Worm (Caenorhabditis elegans) whole organism, L4 larva: Measurements from ENCODE around the gene clec-222.
"Not testable (repeated sequence)": the region's sequence is repeated elsewhere in the genome, so short reads cannot be mapped to it uniquely, and the experiment has no call there.

Source experiments
- F44E2.7 ChIP-seq: fragments of 200-800 bp; sonication (Bioruptor generic); IDR thresholded peaks from 2 replicates; pipeline ENCODE4 v2.1.2; 2022; ENCODE audit warnings: missing genetic modification characterization, missing compliant biosample characterization
- F49E8.2 ChIP-seq: sonication (generic microtip); optimal IDR thresholded peaks from 2 replicates; lab custom pipeline; 2016; ENCODE audit warnings: missing compliant biosample characterization, mild to moderate bottlenecking, missing genetic modification characterization, borderline replicate concordance
- aha-1 ChIP-seq: fragments of 150-350 bp; peaks from one replicate; lab custom pipeline; 2014; ENCODE audit warnings: missing biosample characterization, missing genetic modification characterization
- ama-1 ChIP-seq: fragments of 150-350 bp; optimal IDR thresholded peaks from 2 replicates; lab custom pipeline; 2014; ENCODE audit warnings: inconsistent platforms, mixed read lengths
- ceh-20 ChIP-seq: fragments of 200-800 bp; sonication (Bioruptor generic); IDR thresholded peaks from 2 replicates; pipeline ENCODE4 v1.3.6; 2022; ENCODE audit warnings: missing genetic modification reagents, missing genetic modification characterization, missing compliant biosample characterization
- ceh-32 ChIP-seq: sonication (generic microtip); optimal IDR thresholded peaks from 2 replicates; lab custom pipeline; 2016; ENCODE audit warnings: mild to moderate bottlenecking, missing genetic modification characterization, missing compliant biosample characterization; ENCODE audit not compliant: poor library complexity
- ceh-82 ChIP-seq: sonication (generic microtip); optimal IDR thresholded peaks from 2 replicates; lab custom pipeline; 2017; ENCODE audit warnings: missing biosample characterization, missing genetic modification characterization
- cey-2 ChIP-seq: sonication (generic microtip); optimal IDR thresholded peaks from 3 replicates; lab custom pipeline; 2017; ENCODE audit warnings: missing genetic modification characterization, mild to moderate bottlenecking, missing compliant biosample characterization, antibody characterized with exemption, borderline replicate concordance; ENCODE audit not compliant: insufficient read depth
- daf-16 ChIP-seq, 3 experiments: sonication (generic microtip); optimal IDR thresholded peaks; 2 replicates each; lab custom pipeline; 2016 to 2017; ENCODE audit warnings: missing genetic modification characterization in 3 of 3, missing genetic modification reagents in 3 of 3, mild to moderate bottlenecking in 2 of 3, missing compliant biosample characterization in 2 of 3, missing biosample characterization in 1 of 3, moderate library complexity in 1 of 3
- daf-8 ChIP-seq: fragments of 200-800 bp; sonication (Bioruptor generic); IDR thresholded peaks from 2 replicates; pipeline ENCODE4 v1.3.6; 2022; ENCODE audit warnings: missing genetic modification characterization, missing compliant biosample characterization
- dmd-6 ChIP-seq: fragments of 200-800 bp; sonication (Bioruptor generic); IDR thresholded peaks from 2 replicates; pipeline ENCODE4 v1.3.6; 2022; ENCODE audit warnings: missing genetic modification reagents, missing genetic modification characterization, missing compliant biosample characterization
- dmd-8 ChIP-seq: fragments of 200-800 bp; sonication (Bioruptor generic); IDR thresholded peaks from 2 replicates; pipeline ENCODE4 v1.3.6; 2022; ENCODE audit warnings: missing genetic modification characterization, missing compliant biosample characterization
- egl-27 ChIP-seq: sonication (generic microtip); optimal IDR thresholded peaks from 3 replicates; lab custom pipeline; 2017; ENCODE audit warnings: missing biosample characterization, missing genetic modification reagents, missing genetic modification characterization
- fkh-10 ChIP-seq: fragments of 150-350 bp; optimal IDR thresholded peaks from 2 replicates; lab custom pipeline; 2014; ENCODE audit warnings: missing biosample characterization, missing genetic modification reagents, missing genetic modification characterization
- hlh-11 ChIP-seq: fragments of 200-800 bp; sonication (Bioruptor generic); optimal IDR thresholded peaks from 2 replicates; lab custom pipeline; 2018; ENCODE audit warnings: mild to moderate bottlenecking, missing genetic modification characterization, missing compliant biosample characterization
- hmg-1.1 ChIP-seq: fragments of 200-800 bp; sonication (Bioruptor generic); IDR thresholded peaks from 2 replicates; pipeline ENCODE4 v1.3.6; 2022; ENCODE audit warnings: missing genetic modification reagents, missing genetic modification characterization, missing compliant biosample characterization
- lim-7 ChIP-seq: fragments of 200-800 bp; sonication (Bioruptor generic); IDR thresholded peaks from 2 replicates; pipeline ENCODE4 v1.3.6; 2022; ENCODE audit warnings: missing genetic modification characterization, missing compliant biosample characterization
- madf-5 ChIP-seq, 2 experiments: fragments of 200-800 bp; sonication (Bioruptor generic); IDR thresholded peaks; 2 replicates each; pipeline ENCODE4 v1.3.6; 2022; ENCODE audit warnings: missing compliant biosample characterization in 2 of 2, missing genetic modification characterization in 2 of 2
- mdl-1 ChIP-seq, 2 experiments: fragments of 150-350 bp in 1 of 2; sonication (generic microtip) in 1 of 2; optimal IDR thresholded peaks; 2 replicates each; lab custom pipeline; 2014 to 2017; ENCODE audit warnings: missing biosample characterization in 2 of 2, missing genetic modification characterization in 2 of 2
- mdt-29 ChIP-seq: fragments of 200-800 bp; sonication (Bioruptor generic); IDR thresholded peaks from 2 replicates; pipeline ENCODE4 v1.3.6; 2022; ENCODE audit warnings: missing genetic modification reagents, missing genetic modification characterization, missing compliant biosample characterization
- mep-1 ChIP-seq: fragments of 150-350 bp; sonication (generic microtip); optimal IDR thresholded peaks from 3 replicates; lab custom pipeline; 2014; ENCODE audit warnings: missing biosample characterization, missing genetic modification characterization
- mes-2 ChIP-seq: sonication (generic microtip); optimal IDR thresholded peaks from 2 replicates; lab custom pipeline; 2016; ENCODE audit warnings: missing genotype, mild to moderate bottlenecking, missing genetic modification characterization, missing compliant biosample characterization; ENCODE audit not compliant: poor library complexity, severe bottlenecking
- mxl-2 ChIP-seq: fragments of 200-800 bp; sonication (Bioruptor generic); conservative IDR thresholded peaks from 2 replicates; pipeline ENCODE4 v1.3.6; 2022; ENCODE audit warnings: missing genetic modification reagents, missing genetic modification characterization, missing compliant biosample characterization
- mxl-3 ChIP-seq: fragments of 200-800 bp; sonication (Bioruptor generic); optimal IDR thresholded peaks from 2 replicates; lab custom pipeline; 2018; ENCODE audit warnings: mild to moderate bottlenecking, missing genetic modification characterization, missing compliant biosample characterization
- nhr-28 ChIP-seq: fragments of 150-350 bp; optimal IDR thresholded peaks from 2 replicates; lab custom pipeline; 2014; ENCODE audit warnings: missing biosample characterization, missing genetic modification characterization
- nhr-6 ChIP-seq: fragments of 150-350 bp; optimal IDR thresholded peaks from 2 replicates; lab custom pipeline; 2014; ENCODE audit warnings: missing biosample characterization, missing genetic modification characterization
- pha-4 ChIP-seq, 2 experiments: fragments of 150-350 bp in 1 of 2; fragments of 200-800 bp in 1 of 2; sonication (Bioruptor generic) in 1 of 2; IDR thresholded peaks in 1 of 2; optimal IDR thresholded peaks in 1 of 2; 2 replicates each; pipeline versions ENCODE4 v1.3.6 to Lab custom; 2014 to 2022; ENCODE audit warnings: missing genetic modification characterization in 2 of 2, missing genetic modification reagents in 2 of 2, missing biosample characterization in 1 of 2, missing compliant biosample characterization in 1 of 2
- snpc-1.2 ChIP-seq: fragments of 200-800 bp; sonication (Bioruptor generic); IDR thresholded peaks from 2 replicates; pipeline ENCODE4 v1.3.6; 2022; ENCODE audit warnings: missing genetic modification reagents, missing genetic modification characterization, missing compliant biosample characterization
- spr-3 ChIP-seq: fragments of 200-800 bp; sonication (Bioruptor generic); optimal IDR thresholded peaks from 2 replicates; lab custom pipeline; 2018; ENCODE audit warnings: mild to moderate bottlenecking, missing genetic modification characterization, missing compliant biosample characterization
- tag-97 ChIP-seq: fragments of 200-800 bp; sonication (Bioruptor generic); IDR thresholded peaks from 2 replicates; pipeline ENCODE4 v1.3.6; 2022; ENCODE audit warnings: missing genetic modification characterization, missing compliant biosample characterization
- unc-62 ChIP-seq, 3 experiments: fragments of 150-350 bp in 1 of 3; sonication (generic microtip); optimal IDR thresholded peaks in 2 of 3; peaks in 1 of 3; 1 replicate in 1 of 3; 2 replicates in 2 of 3; lab custom pipeline; 2014 to 2017; ENCODE audit warnings: missing biosample characterization in 3 of 3, missing genetic modification characterization in 3 of 3, missing genetic modification reagents in 3 of 3, missing genotype in 1 of 3
- zag-1 ChIP-seq: fragments of 150-350 bp; optimal IDR thresholded peaks from 2 replicates; lab custom pipeline; 2014; ENCODE audit warnings: missing biosample characterization, missing genetic modification characterization
- zfp-2 ChIP-seq: sonication (generic microtip); optimal IDR thresholded peaks from 2 replicates; lab custom pipeline; 2016; ENCODE audit warnings: mild to moderate bottlenecking, missing genetic modification characterization, missing compliant biosample characterization
- ztf-11 ChIP-seq: fragments of 150-350 bp; optimal IDR thresholded peaks from 2 replicates; lab custom pipeline; 2014; ENCODE audit warnings: missing biosample characterization, missing genetic modification characterization
- ztf-7 ChIP-seq: fragments of 150-350 bp; optimal IDR thresholded peaks from 2 replicates; lab custom pipeline; 2014; ENCODE audit warnings: missing biosample characterization, missing genetic modification characterization

clec-222 gene

ce11 chrV:11272848-11273247 lies 1.7 kb downstream of the clec-222 start, which contains the start of gene clec-223:
Gene clec-223, plus strand, starts transcription at chrV:11273148.
- TF ChIP-seq dmd-8 (GFP tag; lab: Robert Waterston, UW): no peak
- no peak for TF ChIP-seq ama-1 (lab: Kevin White, UChicago)
- no peak for TF ChIP-seq unc-62 (GFP tag; optimal IDR thresholded peaks at IDR 0.05 in 1 of 2; lab: Kevin White, UChicago)
- TF ChIP-seq unc-62 (tag; optimal IDR thresholded peaks at IDR 0.05; lab: Kevin White, UChicago): no peak
- no peak for TF ChIP-seq ceh-32 (tag; lab: Kevin White, UChicago)
- no peak for TF ChIP-seq ceh-20 (GFP tag; lab: Robert Waterston, UW)
- no peak for TF ChIP-seq mes-2 (tag; lab: Kevin White, UChicago)
- no peak for TF ChIP-seq tag-97 (GFP tag; lab: Robert Waterston, UW)
- no peak for TF ChIP-seq hlh-11 (tag; lab: Kevin White, UChicago)
- TF ChIP-seq F44E2.7 (GFP tag; lab: Robert Waterston, UW): no peak
- no peak for TF ChIP-seq spr-3
- no peak for TF ChIP-seq hmg-1.1 (GFP tag; lab: Robert Waterston, UW)
- no peak for TF ChIP-seq dmd-6 (GFP tag; lab: Robert Waterston, UW)
- no peak for TF ChIP-seq ztf-11 (tag; lab: Kevin White, UChicago)
- TF ChIP-seq mdt-29 (GFP tag; lab: Robert Waterston, UW): no peak
- TF ChIP-seq snpc-1.2 (GFP tag; lab: Robert Waterston, UW): no peak
- no peak for TF ChIP-seq mep-1 (tag; lab: Kevin White, UChicago)

- TF ChIP-seq F49E8.2 (tag; lab: Kevin White, UChicago) (peak; percentile 37), fkh-10 (GFP tag; lab: Kevin White, UChicago) (no peak)
These were observed 8.4 kb downstream of the clec-222 start for ce11 chrV:11279564-11279963.

ce11 chrV:11281414-11282209 lies 10.5 kb downstream of the clec-222 start:
- no peak for TF ChIP-seq mep-1 (tag; lab: Kevin White, UChicago)
- peak; percentile 92 for TF ChIP-seq aha-1 (tag; lab: Kevin White, UChicago)
- TF ChIP-seq nhr-28 (tag; lab: Kevin White, UChicago): peak; percentile 27
- TF ChIP-seq unc-62 (GFP tag; optimal IDR thresholded peaks at IDR 0.05 in 1 of 2; lab: Kevin White, UChicago): peak in 1 of 2 experiments; percentile 90
- TF ChIP-seq unc-62 (tag; optimal IDR thresholded peaks at IDR 0.05; lab: Kevin White, UChicago): no peak
- TF ChIP-seq mxl-3 (GFP tag; lab: Kevin White, UChicago): peak; percentile 45
- TF ChIP-seq mxl-2 (GFP tag; lab: Robert Waterston, UW): no peak
- TF ChIP-seq mdl-1 (tag; optimal IDR thresholded peaks at IDR 0.05; lab: Kevin White, UChicago): peak in 1 of 2 experiments; percentile 9

- no peak for TF ChIP-seq ztf-11 (tag; lab: Kevin White, UChicago)
- no peak for TF ChIP-seq ceh-82 (tag; lab: Kevin White, UChicago)
- no peak for TF ChIP-seq F44E2.7 (GFP tag; lab: Robert Waterston, UW)
These were observed 11.1 kb downstream of the clec-222 start, which contains the start of gene gly-20 for ce11 chrV:11282272-11282671. Gene gly-20, plus strand, starts transcription at chrV:11282572.

- not testable (repeated sequence) for TF ChIP-seq nhr-6 (tag; lab: Kevin White, UChicago); F49E8.2 (tag; lab: Kevin White, UChicago); pha-4 (GFP tag; IDR thresholded peaks at IDR 0.05; lab: Robert Waterston, UW); pha-4 (tag; optimal IDR thresholded peaks at IDR 0.05; lab: Kevin White, UChicago)
These were observed 15.0 kb downstream of the clec-222 start, which contains the start of gene C03E10.3 for ce11 chrV:11286114-11286513. Gene C03E10.3, plus strand, starts transcription at chrV:11286414.

- TF ChIP-seq madf-5 (GFP tag; IDR thresholded peaks at IDR 0.05; lab: Robert Waterston, UW): no peak
- no peak for TF ChIP-seq ztf-7
- no peak for TF ChIP-seq nhr-6 (tag; lab: Kevin White, UChicago)
- TF ChIP-seq zag-1 (tag; lab: Kevin White, UChicago): no peak
- no peak for TF ChIP-seq lim-7 (GFP tag; lab: Robert Waterston, UW)
- TF ChIP-seq egl-27 (tag; lab: Kevin White, UChicago): no peak
- no peak for TF ChIP-seq zfp-2
- no peak for TF ChIP-seq mes-2 (tag; lab: Kevin White, UChicago)
- TF ChIP-seq cey-2: no peak
- no peak for TF ChIP-seq daf-8 (GFP tag; lab: Robert Waterston, UW)
- no peak for TF ChIP-seq daf-16 (GFP tag; optimal IDR thresholded peaks at IDR 0.05; lab: Kevin White, UChicago)
- TF ChIP-seq daf-16 (tag; optimal IDR thresholded peaks at IDR 0.05; lab: Kevin White, UChicago): no peak
- no peak for TF ChIP-seq tag-97 (GFP tag; lab: Robert Waterston, UW)
These were observed 19.7 kb downstream of the clec-222 start, which contains the start of gene C03E10.1 for ce11 chrV:11290888-11291287. Gene C03E10.1, plus strand, starts transcription at chrV:11291188.
